Worm (Caenorhabditis elegans): ENCODE data around the gene C16C4.1.

The C16C4.1 gene

ce11 chrII:1917862-1918261 lies 23.9 kb downstream of the C16C4.1 start, which contains the start of gene bath-4:
bath-4 (minus strand) TSS chrII:1917962.
- TF ChIP-seq ama-1 (optimal IDR thresholded peaks at IDR 0.05): no peak
- TF ChIP-seq ces-1 (GFP tag; optimal IDR thresholded peaks at IDR 0.05): no peak
- no peak for TF ChIP-seq ceh-63 (GFP tag; optimal IDR thresholded peaks at IDR 0.05)
- TF ChIP-seq efl-3 (GFP tag; optimal IDR thresholded peaks at IDR 0.05): no peak

- TF ChIP-seq blmp-1 (tag; optimal IDR thresholded peaks at IDR 0.05) (no peak), efl-1 (optimal IDR thresholded peaks at IDR 0.05) (no peak), efl-1 (GFP tag; optimal IDR thresholded peaks at IDR 0.05 in 1 of 2) (peak in 1 of 2 experiments; percentile 62)
Measured at ce11 chrII:1921018-1921417, 27.0 kb downstream of the C16C4.1 start, which contains the start of gene bath-7. bath-7 (minus strand) TSS chrII:1921118.

- TF ChIP-seq mdl-1 (tag; optimal IDR thresholded peaks at IDR 0.05) (no peak), lin-13 (GFP tag; optimal IDR thresholded peaks at IDR 0.05) (no peak), hpl-2 (GFP tag; optimal IDR thresholded peaks at IDR 0.05) (no peak), ztf-11 (tag; optimal IDR thresholded peaks at IDR 0.05) (no peak), nhr-84 (tag; optimal IDR thresholded peaks at IDR 0.05) (no peak), xbp-1 (tag; optimal IDR thresholded peaks at IDR 0.05) (no peak), ama-1 (optimal IDR thresholded peaks at IDR 0.05) (no peak), efl-1 (optimal IDR thresholded peaks at IDR 0.05) (no peak), efl-1 (GFP tag; optimal IDR thresholded peaks at IDR 0.05 in 1 of 2) (no peak), snu-23 (GFP tag; optimal IDR thresholded peaks at IDR 0.05) (no peak), pag-3 (tag; optimal IDR thresholded peaks at IDR 0.05; ENCODE audit: borderline replicate concordance, insufficient read depth) (no peak)
Measured at ce11 chrII:1922665-1923187, 28.7 kb downstream of the C16C4.1 start, which contains the start of the genes bath-2 and F52C6.4. bath-2 (minus strand) TSS chrII:1922765. F52C6.4 (plus strand) TSS chrII:1923137.

ce11 chrII:1924459-1924858 lies 30.4 kb downstream of the C16C4.1 start, which contains the start of gene F52C6.3:
F52C6.3 (plus strand) TSS chrII:1924759.
- TF ChIP-seq pqm-1 (tag; optimal IDR thresholded peaks at IDR 0.05) (no peak), pag-3 (tag; optimal IDR thresholded peaks at IDR 0.05; ENCODE audit: borderline replicate concordance, insufficient read depth) (no peak), ceh-88 (GFP tag; IDR thresholded peaks at IDR 0.05) (no peak), C34B4.2 (tag; optimal IDR thresholded peaks at IDR 0.05) (no peak), lin-14 (GFP tag; optimal IDR thresholded peaks at IDR 0.05) (no peak), unc-86 (tag; optimal IDR thresholded peaks at IDR 0.05) (no peak), nhr-76 (tag; optimal IDR thresholded peaks at IDR 0.05) (no peak), ets-5 (GFP tag; IDR thresholded peaks at IDR 0.05) (no peak)

ce11 chrII:1926162-1926561 lies 32.1 kb downstream of the C16C4.1 start, which contains the start of gene F52C6.2:
F52C6.2 (plus strand) TSS chrII:1926462.
- TF ChIP-seq jun-1 (tag; optimal IDR thresholded peaks at IDR 0.05) (no peak), ceh-82 (tag; optimal IDR thresholded peaks at IDR 0.05) (no peak), elt-3 (tag; optimal IDR thresholded peaks at IDR 0.05) (no peak), efl-1 (optimal IDR thresholded peaks at IDR 0.05) (no peak), efl-1 (GFP tag; optimal IDR thresholded peaks at IDR 0.05 in 1 of 2) (no peak), tlp-1 (tag; optimal IDR thresholded peaks at IDR 0.05) (no peak), unc-86 (tag; optimal IDR thresholded peaks at IDR 0.05) (no peak), aly-2 (tag; optimal IDR thresholded peaks at IDR 0.05) (no peak), ztf-4 (tag; optimal IDR thresholded peaks at IDR 0.05) (no peak)

- TF ChIP-seq efl-1 (optimal IDR thresholded peaks at IDR 0.05) (peak in 1 of 2 experiments; percentile 52), efl-1 (GFP tag; optimal IDR thresholded peaks at IDR 0.05 in 1 of 2) (peak; percentile 60 to 94), sup-37 (GFP tag; optimal IDR thresholded peaks at IDR 0.05) (no peak), lin-13 (GFP tag; optimal IDR thresholded peaks at IDR 0.05) (no peak), dsc-1 (tag; optimal IDR thresholded peaks at IDR 0.05) (no peak), unc-62 (GFP tag; optimal IDR thresholded peaks at IDR 0.05) (no peak), dpl-1 (GFP tag; optimal IDR thresholded peaks at IDR 0.05) (peak; percentile 20 to 54 (median 53)), lin-35 (GFP tag; optimal IDR thresholded peaks at IDR 0.05) (peak; percentile 5 to 56)
Measured at ce11 chrII:1928578-1928977, 34.6 kb downstream of the C16C4.1 start.

Data from whole organism, L1 larva.